Worm (Caenorhabditis elegans) whole organism, young adult: ENCODE results near the gene Y38E10A.24.

Source experiments
- B0035.1 ChIP-seq: sonication (generic microtip); optimal IDR thresholded peaks from 2 replicates; lab custom pipeline; 2016; ENCODE audit warnings: missing genetic modification characterization, mild to moderate bottlenecking, missing compliant biosample characterization, missing genotype, missing genetic modification reagents
- C17E4.6 ChIP-seq: fragments of 200-800 bp; sonication (Bioruptor generic); IDR thresholded peaks from 2 replicates; pipeline ENCODE4 v1.3.6; 2022; ENCODE audit warnings: missing genetic modification reagents, missing genetic modification characterization, missing compliant biosample characterization
- D2030.7 ChIP-seq: fragments of 200-800 bp; sonication (Bioruptor generic); IDR thresholded peaks from 2 replicates; pipeline ENCODE4 v1.3.6; 2022; ENCODE audit warnings: missing genetic modification reagents, missing genetic modification characterization, missing compliant biosample characterization
- F22D6.2 ChIP-seq: sonication (generic microtip); optimal IDR thresholded peaks from 2 replicates; lab custom pipeline; 2016; ENCODE audit warnings: mild to moderate bottlenecking, missing genetic modification characterization, missing compliant biosample characterization
- F33H1.4 ChIP-seq: fragments of 200-800 bp; sonication (Bioruptor generic); IDR thresholded peaks from 2 replicates; pipeline ENCODE4 v1.3.6; 2022; ENCODE audit warnings: missing genetic modification reagents, missing genetic modification characterization, missing compliant biosample characterization
- F37B4.10 ChIP-seq: fragments of 200-800 bp; sonication (Bioruptor generic); IDR thresholded peaks from 2 replicates; pipeline ENCODE4 v1.3.6; 2022; ENCODE audit warnings: missing genetic modification characterization, missing compliant biosample characterization
- F52B5.7 ChIP-seq: sonication (generic microtip); optimal IDR thresholded peaks from 2 replicates; lab custom pipeline; 2016; ENCODE audit warnings: mild to moderate bottlenecking, missing genetic modification characterization, missing compliant biosample characterization
- Y53F4B.3 ChIP-seq: fragments of 200-800 bp; sonication (Bioruptor generic); IDR thresholded peaks from 2 replicates; pipeline ENCODE4 v1.3.6; 2022; ENCODE audit warnings: missing genetic modification reagents, missing genetic modification characterization, missing compliant biosample characterization
- Y53G8AR.9 ChIP-seq: fragments of 200-800 bp; sonication (Bioruptor generic); conservative IDR thresholded peaks from 2 replicates; pipeline ENCODE4 v1.3.6; 2022; ENCODE audit warnings: missing genetic modification reagents, missing genetic modification characterization, missing compliant biosample characterization
- akir-1 ChIP-seq: fragments of 200-800 bp; sonication (Bioruptor generic); optimal IDR thresholded peaks from 2 replicates; lab custom pipeline; 2018; ENCODE audit warnings: mild to moderate bottlenecking, missing genetic modification characterization, moderate library complexity, missing compliant biosample characterization
- ama-1 ChIP-seq, 3 experiments: fragments of 150-350 bp in 1 of 3; sonication (generic microtip) in 2 of 3; optimal IDR thresholded peaks; 2 replicates each; lab custom pipeline; 2014 to 2018; ENCODE audit warnings: missing biosample characterization in 2 of 3, missing genetic modification characterization in 2 of 3, missing genetic modification reagents in 2 of 3
- aptf-2 ChIP-seq: fragments of 200-800 bp; sonication (Bioruptor generic); conservative IDR thresholded peaks from 2 replicates; pipeline ENCODE4 v1.3.6; 2022; ENCODE audit warnings: missing genetic modification reagents, missing genetic modification characterization, missing compliant biosample characterization
- aptf-3 ChIP-seq: fragments of 200-800 bp; sonication (Bioruptor generic); IDR thresholded peaks from 2 replicates; pipeline ENCODE4 v1.3.6; 2022; ENCODE audit warnings: missing genetic modification characterization, missing compliant biosample characterization
- attf-3 ChIP-seq: fragments of 200-800 bp; sonication (Bioruptor generic); conservative IDR thresholded peaks from 2 replicates; pipeline ENCODE4 v1.3.6; 2022; ENCODE audit warnings: missing genetic modification reagents, missing genetic modification characterization, missing compliant biosample characterization
- attf-5 ChIP-seq: fragments of 200-800 bp; sonication (Bioruptor generic); optimal IDR thresholded peaks from 2 replicates; lab custom pipeline; 2018; ENCODE audit warnings: mild to moderate bottlenecking, missing genetic modification characterization, missing compliant biosample characterization
- attf-6 ChIP-seq: fragments of 200-800 bp; sonication (Bioruptor generic); IDR thresholded peaks from 2 replicates; pipeline ENCODE4 v1.3.6; 2022; ENCODE audit warnings: missing genetic modification reagents, missing genetic modification characterization, missing compliant biosample characterization
- bed-2 ChIP-seq: fragments of 200-800 bp; sonication (Bioruptor generic); IDR thresholded peaks from 2 replicates; pipeline ENCODE4 v1.3.6; 2022; ENCODE audit warnings: missing genetic modification reagents, missing genetic modification characterization, missing compliant biosample characterization
- ccch-3 ChIP-seq: fragments of 200-800 bp; sonication (Bioruptor generic); optimal IDR thresholded peaks from 2 replicates; lab custom pipeline; 2018; ENCODE audit warnings: mild to moderate bottlenecking, missing genetic modification characterization, missing compliant biosample characterization
- ceh-58 ChIP-seq: fragments of 200-800 bp; sonication (Bioruptor generic); IDR thresholded peaks from 2 replicates; pipeline ENCODE4 v1.3.6; 2022; ENCODE audit warnings: missing genetic modification characterization, missing compliant biosample characterization
- dox-1 ChIP-seq: fragments of 200-800 bp; sonication (Bioruptor generic); IDR thresholded peaks from 2 replicates; pipeline ENCODE4 v1.3.6; 2022; ENCODE audit warnings: missing genetic modification reagents, missing genetic modification characterization, missing compliant biosample characterization
- efl-1 ChIP-seq: fragments of 150-350 bp; optimal IDR thresholded peaks from 2 replicates; lab custom pipeline; 2014; ENCODE audit warnings: missing biosample characterization, missing genetic modification reagents, missing genetic modification characterization
- ekl-4 ChIP-seq: fragments of 200-800 bp; sonication (Bioruptor generic); IDR thresholded peaks from 2 replicates; pipeline ENCODE4 v1.3.6; 2022; ENCODE audit warnings: missing genetic modification reagents, missing genetic modification characterization, missing compliant biosample characterization
- hmg-1.2 ChIP-seq: fragments of 200-800 bp; sonication (Bioruptor generic); IDR thresholded peaks from 2 replicates; pipeline ENCODE4 v1.3.6; 2022; ENCODE audit warnings: missing genetic modification reagents, missing genetic modification characterization, missing compliant biosample characterization
- hsf-1 ChIP-seq: fragments of 200-800 bp; sonication (Bioruptor generic); IDR thresholded peaks from 2 replicates; pipeline ENCODE4 v1.3.6; 2022; ENCODE audit warnings: missing genetic modification reagents, missing genetic modification characterization, missing compliant biosample characterization
- let-607 ChIP-seq, 2 experiments: fragments of 200-800 bp in 1 of 2; sonication (Bioruptor generic) in 1 of 2; sonication (generic microtip) in 1 of 2; optimal IDR thresholded peaks; 2 replicates each; lab custom pipeline; 2016 to 2018; ENCODE audit warnings: mild to moderate bottlenecking in 2 of 2, missing compliant biosample characterization in 2 of 2, missing genetic modification characterization in 2 of 2, moderate library complexity in 2 of 2, missing genotype in 1 of 2
- lin-26 ChIP-seq: fragments of 200-800 bp; sonication (Bioruptor generic); IDR thresholded peaks from 2 replicates; pipeline ENCODE4 v1.3.6; 2022; ENCODE audit warnings: missing genetic modification reagents, missing genetic modification characterization, missing compliant biosample characterization
- lin-40 ChIP-seq: sonication (generic microtip); optimal IDR thresholded peaks from 2 replicates; lab custom pipeline; 2016; ENCODE audit warnings: missing genetic modification characterization, mild to moderate bottlenecking, missing compliant biosample characterization, missing genotype, missing genetic modification reagents
- lin-54 ChIP-seq: fragments of 200-800 bp; sonication (Bioruptor generic); optimal IDR thresholded peaks from 2 replicates; lab custom pipeline; 2018; ENCODE audit warnings: mild to moderate bottlenecking, missing genetic modification characterization, missing compliant biosample characterization
- lsl-1 ChIP-seq: fragments of 200-800 bp; sonication (Bioruptor generic); optimal IDR thresholded peaks from 2 replicates; lab custom pipeline; 2018; ENCODE audit warnings: mild to moderate bottlenecking, missing genetic modification characterization, moderate library complexity, missing compliant biosample characterization
- madf-6 ChIP-seq: fragments of 200-800 bp; sonication (Bioruptor generic); IDR thresholded peaks from 2 replicates; pipeline ENCODE4 v1.3.6; 2022; ENCODE audit warnings: missing genetic modification reagents, missing genetic modification characterization, missing compliant biosample characterization
- mcd-1 ChIP-seq: fragments of 200-800 bp; sonication (Bioruptor generic); IDR thresholded peaks from 2 replicates; pipeline ENCODE4 v1.3.6; 2022; ENCODE audit warnings: missing genetic modification reagents, missing genetic modification characterization, missing compliant biosample characterization
- nfya-2 ChIP-seq: fragments of 200-800 bp; sonication (Bioruptor generic); IDR thresholded peaks from 2 replicates; pipeline ENCODE4 v1.3.6; 2022; ENCODE audit warnings: missing genetic modification reagents, missing genetic modification characterization, missing compliant biosample characterization
- nhr-80 ChIP-seq: sonication (generic microtip); optimal IDR thresholded peaks from 2 replicates; lab custom pipeline; 2016; ENCODE audit warnings: missing genetic modification characterization, missing compliant biosample characterization
- nhr-90 ChIP-seq: sonication (generic microtip); optimal IDR thresholded peaks from 2 replicates; lab custom pipeline; 2016; ENCODE audit warnings: missing genotype, mild to moderate bottlenecking, missing genetic modification characterization, missing compliant biosample characterization
- sea-2 ChIP-seq: fragments of 200-800 bp; sonication (Bioruptor generic); IDR thresholded peaks from 2 replicates; pipeline ENCODE4 v1.3.6; 2022; ENCODE audit warnings: missing genetic modification characterization, missing compliant biosample characterization
- snpc-1.3 ChIP-seq: sonication (generic microtip); optimal IDR thresholded peaks from 2 replicates; lab custom pipeline; 2017; ENCODE audit warnings: missing genetic modification characterization, mild to moderate bottlenecking, missing compliant biosample characterization, antibody characterized with exemption, moderate library complexity, missing genotype, missing genetic modification reagents; ENCODE audit not compliant: insufficient read depth
- snpc-3.4 ChIP-seq: sonication (generic microtip); optimal IDR thresholded peaks from 2 replicates; lab custom pipeline; 2017; ENCODE audit warnings: missing genetic modification characterization, mild to moderate bottlenecking, missing compliant biosample characterization, antibody characterized with exemption, moderate library complexity, missing genotype, missing genetic modification reagents
- snpc-4 ChIP-seq, 5 experiments: fragments of 150-350 bp in 1 of 5; sonication (generic microtip) in 4 of 5; optimal IDR thresholded peaks; 2 replicates each; lab custom pipeline; 2014 to 2018; ENCODE audit warnings: missing genetic modification characterization in 5 of 5, missing biosample characterization in 3 of 5, antibody characterized with exemption in 2 of 5, mild to moderate bottlenecking in 2 of 5, missing compliant biosample characterization in 2 of 5, missing genotype in 2 of 5, moderate library complexity in 2 of 5, missing genetic modification reagents in 1 of 5
- sptf-2 ChIP-seq: fragments of 200-800 bp; sonication (Bioruptor generic); optimal IDR thresholded peaks from 2 replicates; lab custom pipeline; 2018; ENCODE audit warnings: mild to moderate bottlenecking, missing genetic modification characterization, missing compliant biosample characterization
- unc-130 ChIP-seq: sonication (generic microtip); optimal IDR thresholded peaks from 2 replicates; lab custom pipeline; 2016; ENCODE audit warnings: missing genetic modification reagents, missing genetic modification characterization, missing compliant biosample characterization
- xnd-1 ChIP-seq: sonication (generic microtip); optimal IDR thresholded peaks from 2 replicates; lab custom pipeline; 2016; ENCODE audit warnings: missing genotype, missing genetic modification reagents, missing genetic modification characterization, missing compliant biosample characterization
- zim-3 ChIP-seq: sonication (generic microtip); optimal IDR thresholded peaks from 2 replicates; lab custom pipeline; 2017; ENCODE audit warnings: mild to moderate bottlenecking, missing genetic modification characterization, moderate library complexity, missing compliant biosample characterization
- ztf-25 ChIP-seq: fragments of 200-800 bp; sonication (Bioruptor generic); IDR thresholded peaks from 2 replicates; pipeline ENCODE4 v1.3.6; 2022; ENCODE audit warnings: missing genetic modification reagents, missing genetic modification characterization, missing compliant biosample characterization
- ztf-28 ChIP-seq: fragments of 200-800 bp; sonication (Bioruptor generic); IDR thresholded peaks from 2 replicates; pipeline ENCODE4 v1.3.6; 2022; ENCODE audit warnings: missing genetic modification reagents, missing genetic modification characterization, missing compliant biosample characterization

The Y38E10A.24 gene

DNA sequence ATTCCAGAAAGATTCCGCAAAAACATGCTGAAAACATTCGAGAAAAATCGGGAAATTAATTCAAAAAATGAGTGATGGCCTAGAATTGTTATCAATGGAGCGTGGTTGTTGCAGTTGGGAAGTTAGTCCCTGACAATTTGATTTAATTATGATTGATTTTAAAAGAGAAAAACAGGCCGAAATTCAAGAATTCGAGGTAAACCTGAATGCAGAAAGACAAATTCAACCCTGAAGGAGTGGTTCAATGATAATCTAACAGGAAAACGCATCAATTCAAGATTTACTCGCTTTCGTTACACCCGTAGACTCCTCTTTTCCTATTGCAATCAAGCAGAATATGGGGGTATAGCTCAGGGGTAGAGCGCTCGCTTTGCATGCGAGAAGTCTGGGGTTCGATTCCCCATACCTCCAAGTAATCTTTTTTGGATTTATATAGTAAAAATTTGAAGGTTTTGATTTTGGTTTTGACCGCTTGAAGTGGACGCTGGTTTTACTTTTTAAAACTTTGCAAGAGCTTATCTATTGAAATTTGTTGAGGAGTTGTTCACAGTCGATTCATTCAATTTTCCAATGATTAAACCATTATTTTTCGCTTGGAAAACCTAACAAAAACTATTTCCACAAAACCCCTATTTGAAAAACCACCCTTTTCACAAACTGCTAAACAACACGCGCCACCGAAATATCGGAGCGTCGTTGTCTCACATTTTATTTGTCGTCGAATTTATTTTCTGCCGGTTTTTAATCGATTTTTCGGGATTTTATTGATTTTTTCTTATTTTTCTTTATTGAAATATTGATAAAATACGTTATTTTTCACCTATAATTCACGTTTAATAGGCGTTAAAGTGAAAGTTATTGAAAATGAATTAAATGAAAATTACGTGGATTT, 614 bp upstream of the Y38E10A.24 start (continued):
- TF ChIP-seq sea-2 (GFP tag; lab: Robert Waterston, UW) (0 out of 2 replicates have a peak, but pooled peaks have one; percentile 59), attf-3 (GFP tag; lab: Robert Waterston, UW) (peak; percentile 90), aptf-3 (GFP tag; lab: Robert Waterston, UW) (no peak), bed-2 (0 out of 2 replicates have a peak, but pooled peaks have one; percentile 20), madf-6 (GFP tag; lab: Robert Waterston, UW) (peak; percentile 71)
- TF ChIP-seq, all 124 proteins: peak for 75

DNA sequence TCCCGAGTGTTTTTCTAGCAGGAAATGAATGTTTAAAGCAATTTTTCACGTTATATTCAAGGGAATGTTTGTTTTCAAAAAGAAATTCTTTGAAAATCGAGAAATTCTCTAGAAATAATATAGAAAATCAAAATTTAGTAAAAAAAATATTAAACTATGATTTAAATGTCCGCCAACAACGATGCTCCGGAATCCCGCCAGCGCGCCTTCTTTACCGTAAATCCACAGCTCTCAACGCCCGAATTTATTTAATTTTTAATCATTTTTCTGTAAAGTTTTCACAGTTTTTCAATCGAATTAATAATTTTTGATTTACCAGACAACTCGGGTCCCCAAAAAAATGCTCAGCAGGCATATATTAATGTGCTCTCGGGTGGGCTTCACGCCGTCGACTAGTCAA, 800 bp downstream of the Y38E10A.24 start, which contains the start of the genes Y38E10A.33 and cox-10:
Gene Y38E10A.33, minus strand, starts transcription at position 12 of the 400 bp plus-strand sequence.
Gene cox-10, plus strand, starts transcription at position 320 of the 400 bp plus-strand sequence.
- TF ChIP-seq sptf-2 (GFP tag; lab: Kevin White, UChicago) (no peak), F22D6.2 (no peak), ccch-3 (no peak), snpc-4 (GFP tag; optimal IDR thresholded peaks at IDR 0.05; lab: Kevin White, UChicago) (no peak), snpc-4 (tag; optimal IDR thresholded peaks at IDR 0.05; lab: Kevin White, UChicago) (no peak), attf-5 (GFP tag; lab: Kevin White, UChicago) (no peak), lin-26 (no peak), Y53F4B.3 (no peak), B0035.1 (tag; lab: Kevin White, UChicago) (no peak), attf-3 (GFP tag; lab: Robert Waterston, UW) (peak; percentile 98), dox-1 (GFP tag; lab: Robert Waterston, UW) (no peak), mcd-1 (peak; percentile 67), let-607 (tag; optimal IDR thresholded peaks at IDR 0.05; lab: Kevin White, UChicago) (no peak), nfya-2 (GFP tag; lab: Robert Waterston, UW) (no peak), ekl-4 (GFP tag; lab: Robert Waterston, UW) (no peak), F52B5.7 (tag; lab: Kevin White, UChicago) (no peak), lin-54 (GFP tag; lab: Kevin White, UChicago) (peak; percentile 72), ceh-58 (no peak), snpc-3.4 (tag; lab: Kevin White, UChicago) (no peak), attf-6 (no peak), akir-1 (GFP tag; lab: Kevin White, UChicago) (no peak), ama-1 (optimal IDR thresholded peaks at IDR 0.05; lab: Kevin White, UChicago) (no peak), ama-1 (GFP tag; optimal IDR thresholded peaks at IDR 0.05; lab: Kevin White, UChicago) (no peak), xnd-1 (tag; lab: Kevin White, UChicago) (no peak), Y53G8AR.9 (GFP tag; lab: Robert Waterston, UW) (no peak), C17E4.6 (GFP tag; lab: Robert Waterston, UW) (no peak), zim-3 (tag; lab: Kevin White, UChicago) (no peak), nhr-80 (tag; lab: Kevin White, UChicago) (no peak), madf-6 (GFP tag; lab: Robert Waterston, UW) (no peak), aptf-2 (GFP tag; lab: Robert Waterston, UW) (no peak), efl-1 (peak; percentile 54), F37B4.10 (no peak), D2030.7 (GFP tag; lab: Robert Waterston, UW) (no peak), snpc-1.3 (no peak), lin-40 (peak; percentile 27), hmg-1.2 (no peak), unc-130 (no peak), nhr-90 (no peak), F33H1.4 (GFP tag; lab: Robert Waterston, UW) (no peak), ztf-25 (GFP tag; lab: Robert Waterston, UW) (no peak), lsl-1 (GFP tag; lab: Kevin White, UChicago) (no peak), hsf-1 (GFP tag; lab: Robert Waterston, UW) (no peak), ztf-28 (GFP tag; lab: Robert Waterston, UW) (no peak)
